Worm (Caenorhabditis elegans): ENCODE measurements around the gene ZK1127.13.

The ZK1127.13 gene

ce11 chrII:7049470-7049869 is 3.6 kb upstream of the ZK1127.13 start:
- no peak for TF ChIP-seq nhr-12 (tag; optimal IDR thresholded peaks at IDR 0.05)

- no peak for TF ChIP-seq eor-1 (tag; optimal IDR thresholded peaks at IDR 0.05)
- TF ChIP-seq R02D3.7 (tag; optimal IDR thresholded peaks at IDR 0.05), result no peak
- no peak for TF ChIP-seq unc-39 (tag; optimal IDR thresholded peaks at IDR 0.05)
- TF ChIP-seq nhr-77 (tag; optimal IDR thresholded peaks at IDR 0.05), result no peak
- TF ChIP-seq ztf-4 (tag; optimal IDR thresholded peaks at IDR 0.05), result no peak
- TF ChIP-seq nhr-12 (tag; optimal IDR thresholded peaks at IDR 0.05), result no peak
- no peak for TF ChIP-seq ceh-82 (tag; optimal IDR thresholded peaks at IDR 0.05)
- TF ChIP-seq pqm-1 (tag; optimal IDR thresholded peaks at IDR 0.05), result peak; percentile 21
- TF ChIP-seq aly-2 (tag; optimal IDR thresholded peaks at IDR 0.05), result no peak
- peak; percentile 20 for TF ChIP-seq lin-39 (tag; optimal IDR thresholded peaks at IDR 0.05)
- TF ChIP-seq hmg-11 (tag; optimal IDR thresholded peaks at IDR 0.05), result peak; percentile 70
- no peak for TF ChIP-seq ceh-16 (tag; optimal IDR thresholded peaks at IDR 0.05)
- TF ChIP-seq daf-12 (tag; optimal IDR thresholded peaks at IDR 0.05), result no peak
- TF ChIP-seq nhr-237 (tag; optimal IDR thresholded peaks at IDR 0.05), result no peak
- TF ChIP-seq lsy-12 (tag; optimal IDR thresholded peaks at IDR 0.05), result no peak
- TF ChIP-seq mml-1 (tag; optimal IDR thresholded peaks at IDR 0.05), result no peak
- no peak for TF ChIP-seq nhr-76 (tag; optimal IDR thresholded peaks at IDR 0.05)
- no peak for TF ChIP-seq ZK546.5 (tag; optimal IDR thresholded peaks at IDR 0.05)
- peak; percentile 37 for TF ChIP-seq elt-2 (tag; optimal IDR thresholded peaks at IDR 0.05)
- no peak for TF ChIP-seq zag-1 (tag; optimal IDR thresholded peaks at IDR 0.05)
- no peak for TF ChIP-seq unc-62 (GFP tag; optimal IDR thresholded peaks at IDR 0.05)
- TF ChIP-seq nfya-1 (tag; optimal IDR thresholded peaks at IDR 0.05; ENCODE audit: insufficient read depth), result peak; percentile 74
- TF ChIP-seq fkh-2 (tag; optimal IDR thresholded peaks at IDR 0.05), result no peak
- no peak for TF ChIP-seq skn-1 (tag; optimal IDR thresholded peaks at IDR 0.05)
- TF ChIP-seq nhr-67 (tag; optimal IDR thresholded peaks at IDR 0.05), result no peak
- no peak for TF ChIP-seq ama-1 (optimal IDR thresholded peaks at IDR 0.05)
- TF ChIP-seq ztf-11 (tag; optimal IDR thresholded peaks at IDR 0.05), result no peak
- TF ChIP-seq snpc-4 (tag; optimal IDR thresholded peaks at IDR 0.05), result peak; percentile 64
- no peak for TF ChIP-seq egl-27 (tag; optimal IDR thresholded peaks at IDR 0.05)
- TF ChIP-seq fkh-10 (GFP tag; optimal IDR thresholded peaks at IDR 0.05), result no peak
- TF ChIP-seq nhr-28 (tag; optimal IDR thresholded peaks at IDR 0.05), result no peak
- TF ChIP-seq tbx-2 (tag; optimal IDR thresholded peaks at IDR 0.05), result no peak
- no peak for TF ChIP-seq ceh-9 (tag; optimal IDR thresholded peaks at IDR 0.05)
- TF ChIP-seq nhr-43 (tag; optimal IDR thresholded peaks at IDR 0.05; ENCODE audit: poor library complexity, severe bottlenecking), result no peak
- no peak for TF ChIP-seq elt-3 (tag; optimal IDR thresholded peaks at IDR 0.05)
- TF ChIP-seq elt-1 (tag; optimal IDR thresholded peaks at IDR 0.05), result no peak
- no peak for TF ChIP-seq fos-1 (tag; optimal IDR thresholded peaks at IDR 0.05)
- TF ChIP-seq mdl-1 (tag; optimal IDR thresholded peaks at IDR 0.05), result no peak
- TF ChIP-seq pha-4 (tag; optimal IDR thresholded peaks at IDR 0.05), result peak; percentile 83
- peak; percentile 53 for TF ChIP-seq egl-5 (tag; optimal IDR thresholded peaks at IDR 0.05)
- peak; percentile 77 for TF ChIP-seq lin-15B (tag; optimal IDR thresholded peaks at IDR 0.05)
- TF ChIP-seq nhr-25 (tag; optimal IDR thresholded peaks at IDR 0.05), result peak; percentile 25
- TF ChIP-seq sea-2 (GFP tag; optimal IDR thresholded peaks at IDR 0.05), result no peak
- peak; percentile 39 for TF ChIP-seq nhr-23 (tag; optimal IDR thresholded peaks at IDR 0.05)
- no peak for TF ChIP-seq ceh-28 (tag; optimal IDR thresholded peaks at IDR 0.05)
- TF ChIP-seq jun-1 (tag; optimal IDR thresholded peaks at IDR 0.05), result no peak
- TF ChIP-seq nhr-11 (tag; optimal IDR thresholded peaks at IDR 0.05), result no peak
Observed at ce11 chrII:7050021-7050722, 2.9 kb upstream of the ZK1127.13 start, which contains the start of the genes tcer-1 and ZK1127.5. tcer-1 (minus strand) TSS chrII:7050071. ZK1127.5 (plus strand) TSS chrII:7050672.

Data from whole organism, L3 larva.